Worm (Caenorhabditis elegans) whole organism, L3 larva: ENCODE data around the gene cest-31.

ENCODE experiments used
- aly-2 ChIP-seq: fragments of 150-350 bp; optimal IDR thresholded peaks from 2 replicates; lab custom pipeline; 2014; ENCODE audit warnings: missing biosample characterization, missing genetic modification characterization
- ceh-28 ChIP-seq: fragments of 150-350 bp; optimal IDR thresholded peaks from 2 replicates; lab custom pipeline; 2014; ENCODE audit warnings: missing biosample characterization, missing genetic modification reagents, missing genetic modification characterization
- elt-3 ChIP-seq, 3 experiments: fragments of 150-350 bp in 1 of 3; sonication (generic microtip) in 2 of 3; optimal IDR thresholded peaks; 2 replicates in 2 of 3; 4 replicates in 1 of 3; lab custom pipeline; 2014 to 2017; ENCODE audit warnings: missing biosample characterization in 3 of 3, missing genetic modification characterization in 3 of 3
- lsy-12 ChIP-seq: sonication (generic microtip); optimal IDR thresholded peaks from 2 replicates; lab custom pipeline; 2016; ENCODE audit warnings: mild to moderate bottlenecking, missing genetic modification characterization, missing compliant biosample characterization
- mdl-1 ChIP-seq: fragments of 150-350 bp; optimal IDR thresholded peaks from 2 replicates; lab custom pipeline; 2014; ENCODE audit warnings: missing biosample characterization, missing genetic modification characterization
- pqm-1 ChIP-seq: fragments of 150-350 bp; optimal IDR thresholded peaks from 2 replicates; lab custom pipeline; 2017; ENCODE audit warnings: missing biosample characterization, missing genetic modification characterization, inconsistent platforms
- ztf-4 ChIP-seq: fragments of 150-350 bp; optimal IDR thresholded peaks from 2 replicates; lab custom pipeline; 2014; ENCODE audit warnings: missing biosample characterization, missing genetic modification characterization

ce11 chrV:6655174-6655573 lies 18.9 kb upstream of the cest-31 start, which contains the start of gene syx-18:
- TF ChIP-seq lsy-12 (no peak), elt-3 (tag; optimal IDR thresholded peaks at IDR 0.05; lab: Kevin White, UChicago) (no peak), ceh-28 (tag; lab: Kevin White, UChicago) (no peak), aly-2 (no peak), mdl-1 (tag; lab: Kevin White, UChicago) (no peak), pqm-1 (no peak), ztf-4 (tag; lab: Kevin White, UChicago) (no peak)
